Worm (Caenorhabditis elegans): Measurements from ENCODE around the gene nas-4.

The nas-4 gene

ce11 chrIII:6450596-6450995 is 35.1 kb upstream of the nas-4 start, which contains the start of gene T26A5.6:
T26A5.6 (minus strand) TSS chrIII:6450696.
- TF ChIP-seq ztf-3 (GFP tag; optimal IDR thresholded peaks at IDR 0.05): no peak
- no peak for TF ChIP-seq attf-5 (GFP tag; optimal IDR thresholded peaks at IDR 0.05)
- no peak for TF ChIP-seq nhr-80 (tag; optimal IDR thresholded peaks at IDR 0.05)
- TF ChIP-seq D2030.7 (GFP tag; IDR thresholded peaks at IDR 0.05): no peak
- TF ChIP-seq ekl-4 (GFP tag; IDR thresholded peaks at IDR 0.05): no peak
- TF ChIP-seq sptf-2 (GFP tag; optimal IDR thresholded peaks at IDR 0.05): no peak
- TF ChIP-seq ceh-58 (GFP tag; IDR thresholded peaks at IDR 0.05): no peak
- no peak for TF ChIP-seq Y53F4B.3 (GFP tag; IDR thresholded peaks at IDR 0.05)
- TF ChIP-seq lir-1 (GFP tag; conservative IDR thresholded peaks at IDR 0.05): no peak
- TF ChIP-seq lin-54 (GFP tag; optimal IDR thresholded peaks at IDR 0.05): no peak
- TF ChIP-seq ZK185.1 (tag; optimal IDR thresholded peaks at IDR 0.05; ENCODE audit: poor library complexity, severe bottlenecking): no peak
- TF ChIP-seq nfya-1 (tag; optimal IDR thresholded peaks at IDR 0.05; ENCODE audit: borderline replicate concordance, insufficient read depth): no peak
- TF ChIP-seq rpc-1 (optimal IDR thresholded peaks at IDR 0.05): no peak
- no peak for TF ChIP-seq rpc-1 (tag; optimal IDR thresholded peaks at IDR 0.05)
- TF ChIP-seq lsl-1 (GFP tag; optimal IDR thresholded peaks at IDR 0.05): no peak
- TF ChIP-seq Y79H2A.3 (GFP tag; conservative IDR thresholded peaks at IDR 0.05): no peak
- TF ChIP-seq F39B2.1 (GFP tag; IDR thresholded peaks at IDR 0.05): no peak
- no peak for TF ChIP-seq hlh-12 (tag; optimal IDR thresholded peaks at IDR 0.05)

ce11 chrIII:6449854-6450253 is 34.4 kb upstream of the nas-4 start:
- no peak for TF ChIP-seq aptf-2 (GFP tag; conservative IDR thresholded peaks at IDR 0.05)
- no peak for TF ChIP-seq unc-62 (GFP tag; optimal IDR thresholded peaks at IDR 0.05)
- TF ChIP-seq die-1 (tag; optimal IDR thresholded peaks at IDR 0.05): no peak
- 0 out of 2 replicates have a peak, but pooled peaks have one; percentile 30 for TF ChIP-seq attf-6 (GFP tag; IDR thresholded peaks at IDR 0.05)
- TF ChIP-seq repo-1 (tag; optimal IDR thresholded peaks at IDR 0.05): peak; percentile 46

DNA sequence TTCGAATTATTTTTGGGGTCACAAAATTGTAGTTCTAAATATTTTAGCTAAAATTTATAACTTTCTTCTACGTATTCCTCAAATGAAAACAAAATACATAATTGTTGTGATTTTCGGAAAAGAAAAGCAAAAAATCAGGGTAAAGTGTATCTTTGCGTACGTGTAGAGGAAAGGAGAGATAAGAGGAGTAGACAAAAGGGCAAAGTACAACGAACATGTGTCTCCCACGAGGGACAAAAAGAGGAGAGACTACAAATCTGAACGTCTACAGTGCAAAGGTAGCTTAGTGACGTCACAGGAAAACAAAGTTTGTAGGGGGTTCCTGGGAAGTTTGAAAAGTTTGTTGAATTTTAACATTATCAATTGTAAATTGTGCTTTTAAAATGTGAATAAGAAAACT is 32.1 kb upstream of the nas-4 start:
- no peak for TF ChIP-seq ztf-6 (GFP tag; IDR thresholded peaks at IDR 0.05)
- no peak for TF ChIP-seq rcor-1 (GFP tag; IDR thresholded peaks at IDR 0.05)
- TF ChIP-seq cebp-1 (GFP tag; IDR thresholded peaks at IDR 0.05): no peak
- TF ChIP-seq cebp-1 (tag; optimal IDR thresholded peaks at IDR 0.05): peak; percentile 58
- no peak for TF ChIP-seq B0261.1 (tag; optimal IDR thresholded peaks at IDR 0.05)
- TF ChIP-seq ztf-18 (tag; optimal IDR thresholded peaks at IDR 0.05): no peak
- no peak for TF ChIP-seq C17E4.6 (GFP tag; IDR thresholded peaks at IDR 0.05)
- peak in 1 of 2 experiments; percentile 33 for TF ChIP-seq let-607 (tag; optimal IDR thresholded peaks at IDR 0.05)
- TF ChIP-seq tlf-1 (GFP tag; optimal IDR thresholded peaks at IDR 0.05): peak; percentile 52
- TF ChIP-seq lin-54 (GFP tag; optimal IDR thresholded peaks at IDR 0.05): peak; percentile 13
- peak; percentile 64 for TF ChIP-seq atf-7 (tag; optimal IDR thresholded peaks at IDR 0.05)
- TF ChIP-seq Y53G8AR.9 (GFP tag; conservative IDR thresholded peaks at IDR 0.05): 0 out of 2 replicates have a peak, but pooled peaks have one; percentile 35
- no peak for TF ChIP-seq F37B4.10 (GFP tag; IDR thresholded peaks at IDR 0.05)
- TF ChIP-seq T07F8.4 (tag; optimal IDR thresholded peaks at IDR 0.05): no peak
- peak; percentile 36 for TF ChIP-seq lin-40 (tag; optimal IDR thresholded peaks at IDR 0.05)
- peak; percentile 7 for TF ChIP-seq somi-1 (GFP tag; optimal IDR thresholded peaks at IDR 0.05)
- peak; percentile 40 for TF ChIP-seq nhr-80 (tag; optimal IDR thresholded peaks at IDR 0.05)
- no peak for TF ChIP-seq dpff-1 (tag; optimal IDR thresholded peaks at IDR 0.05)
- peak; percentile 28 for TF ChIP-seq F22D6.2 (tag; optimal IDR thresholded peaks at IDR 0.05)
- no peak for TF ChIP-seq unc-62 (GFP tag; optimal IDR thresholded peaks at IDR 0.05)
- TF ChIP-seq dox-1 (GFP tag; IDR thresholded peaks at IDR 0.05): 0 out of 2 replicates have a peak, but pooled peaks have one; percentile 44
- peak; percentile 9; the same call in 1 of the 2 replicates for TF ChIP-seq Y79H2A.3 (GFP tag; conservative IDR thresholded peaks at IDR 0.05)
- TF ChIP-seq mxl-1 (tag; optimal IDR thresholded peaks at IDR 0.05): peak; percentile 7
- no peak for TF ChIP-seq snpc-4 (GFP tag; optimal IDR thresholded peaks at IDR 0.05)
- TF ChIP-seq snpc-4 (tag; optimal IDR thresholded peaks at IDR 0.05): no peak
- 0 out of 2 replicates have a peak, but pooled peaks have one; percentile 44 for TF ChIP-seq let-526 (GFP tag; IDR thresholded peaks at IDR 0.05)
- TF ChIP-seq ceh-58 (GFP tag; IDR thresholded peaks at IDR 0.05): no peak
- 0 out of 2 replicates have a peak, but pooled peaks have one; percentile 17 for TF ChIP-seq hmg-1.2 (GFP tag; IDR thresholded peaks at IDR 0.05)
- TF ChIP-seq B0336.3 (GFP tag; IDR thresholded peaks at IDR 0.05): peak; percentile 47; the same call in 1 of the 2 replicates
